Worm (Caenorhabditis elegans) whole organism, L4 larva: ENCODE results near the gene gei-14.

Source experiments
- F10B5.3 ChIP-seq: sonication (generic microtip); optimal IDR thresholded peaks from 2 replicates; lab custom pipeline; 2016; ENCODE audit warnings: mild to moderate bottlenecking, missing genetic modification characterization, missing compliant biosample characterization
- Y105C5A.15 ChIP-seq: fragments of 200-800 bp; sonication (Bioruptor generic); IDR thresholded peaks from 2 replicates; pipeline ENCODE4 v1.3.6; 2022; ENCODE audit warnings: missing genetic modification characterization, missing compliant biosample characterization
- aha-1 ChIP-seq: fragments of 150-350 bp; peaks from one replicate; lab custom pipeline; 2014; ENCODE audit warnings: missing biosample characterization, missing genetic modification characterization
- ama-1 ChIP-seq: fragments of 150-350 bp; optimal IDR thresholded peaks from 2 replicates; lab custom pipeline; 2014; ENCODE audit warnings: inconsistent platforms, mixed read lengths
- ceh-20 ChIP-seq: fragments of 200-800 bp; sonication (Bioruptor generic); IDR thresholded peaks from 2 replicates; pipeline ENCODE4 v1.3.6; 2022; ENCODE audit warnings: missing genetic modification reagents, missing genetic modification characterization, missing compliant biosample characterization
- ceh-28 ChIP-seq: fragments of 150-350 bp; optimal IDR thresholded peaks from 2 replicates; lab custom pipeline; 2014; ENCODE audit warnings: missing biosample characterization, missing genetic modification reagents, missing genetic modification characterization
- ceh-62 ChIP-seq: sonication (generic microtip); optimal IDR thresholded peaks from 2 replicates; lab custom pipeline; 2017; ENCODE audit warnings: missing biosample characterization, missing genetic modification characterization
- ces-1 ChIP-seq: fragments of 150-350 bp; sonication (generic microtip); optimal IDR thresholded peaks from 4 replicates; lab custom pipeline; 2014; ENCODE audit warnings: missing biosample characterization, missing genetic modification reagents, missing genetic modification characterization
- daf-16 ChIP-seq, 3 experiments: sonication (generic microtip); optimal IDR thresholded peaks; 2 replicates each; lab custom pipeline; 2016 to 2017; ENCODE audit warnings: missing genetic modification characterization in 3 of 3, missing genetic modification reagents in 3 of 3, mild to moderate bottlenecking in 2 of 3, missing compliant biosample characterization in 2 of 3, missing biosample characterization in 1 of 3, moderate library complexity in 1 of 3
- dmd-6 ChIP-seq: fragments of 200-800 bp; sonication (Bioruptor generic); IDR thresholded peaks from 2 replicates; pipeline ENCODE4 v1.3.6; 2022; ENCODE audit warnings: missing genetic modification reagents, missing genetic modification characterization, missing compliant biosample characterization
- dmd-8 ChIP-seq: fragments of 200-800 bp; sonication (Bioruptor generic); IDR thresholded peaks from 2 replicates; pipeline ENCODE4 v1.3.6; 2022; ENCODE audit warnings: missing genetic modification characterization, missing compliant biosample characterization
- dmd-9 ChIP-seq: fragments of 200-800 bp; sonication (Bioruptor generic); IDR thresholded peaks from 2 replicates; pipeline ENCODE4 v1.3.6; 2022; ENCODE audit warnings: missing genetic modification reagents, missing genetic modification characterization, missing compliant biosample characterization
- dpl-1 ChIP-seq: fragments of 150-350 bp; optimal IDR thresholded peaks from 2 replicates; lab custom pipeline; 2014; ENCODE audit warnings: missing biosample characterization, missing genetic modification reagents, missing genetic modification characterization
- dve-1 ChIP-seq: sonication (generic microtip); optimal IDR thresholded peaks from 2 replicates; lab custom pipeline; 2017; ENCODE audit warnings: antibody characterized with exemption, mild to moderate bottlenecking, missing genetic modification characterization, missing compliant biosample characterization; ENCODE audit not compliant: insufficient read depth
- egl-43 ChIP-seq: fragments of 200-800 bp; sonication (Bioruptor generic); IDR thresholded peaks from 2 replicates; pipeline ENCODE4 v1.3.6; 2022; ENCODE audit warnings: missing genetic modification reagents, missing genetic modification characterization, missing compliant biosample characterization
- hif-1 ChIP-seq, 2 experiments: sonication (generic microtip); optimal IDR thresholded peaks; 2 replicates each; lab custom pipeline; 2016 to 2017; ENCODE audit warnings: missing compliant biosample characterization in 2 of 2, missing genetic modification characterization in 2 of 2, missing genetic modification reagents in 2 of 2, missing genotype in 2 of 2, mild to moderate bottlenecking in 1 of 2
- hlh-11 ChIP-seq: fragments of 200-800 bp; sonication (Bioruptor generic); optimal IDR thresholded peaks from 2 replicates; lab custom pipeline; 2018; ENCODE audit warnings: mild to moderate bottlenecking, missing genetic modification characterization, missing compliant biosample characterization
- hlh-30 ChIP-seq: sonication (generic microtip); optimal IDR thresholded peaks from 2 replicates; lab custom pipeline; 2017; ENCODE audit warnings: antibody characterized with exemption, mild to moderate bottlenecking, missing genetic modification characterization, missing compliant biosample characterization; ENCODE audit not compliant: insufficient read depth
- hmg-1.1 ChIP-seq: fragments of 200-800 bp; sonication (Bioruptor generic); IDR thresholded peaks from 2 replicates; pipeline ENCODE4 v1.3.6; 2022; ENCODE audit warnings: missing genetic modification reagents, missing genetic modification characterization, missing compliant biosample characterization
- lin-1 ChIP-seq: fragments of 200-800 bp; sonication (Bioruptor generic); IDR thresholded peaks from 2 replicates; pipeline ENCODE4 v1.3.6; 2022; ENCODE audit warnings: missing genetic modification reagents, missing genetic modification characterization, missing compliant biosample characterization
- lin-13 ChIP-seq: fragments of 150-350 bp; optimal IDR thresholded peaks from 2 replicates; lab custom pipeline; 2014; ENCODE audit warnings: missing biosample characterization, missing genetic modification reagents, missing genetic modification characterization
- lin-29 ChIP-seq: fragments of 200-800 bp; sonication (Bioruptor generic); IDR thresholded peaks from 2 replicates; pipeline ENCODE4 v1.3.6; 2022; ENCODE audit warnings: missing genetic modification reagents, missing genetic modification characterization, missing compliant biosample characterization
- lir-3 ChIP-seq: sonication (generic microtip); optimal IDR thresholded peaks from 2 replicates; lab custom pipeline; 2016; ENCODE audit warnings: mild to moderate bottlenecking, missing genetic modification characterization, missing compliant biosample characterization
- lsy-2 ChIP-seq, 2 experiments: fragments of 150-350 bp in 1 of 2; sonication (generic microtip) in 1 of 2; optimal IDR thresholded peaks; 2 replicates each; lab custom pipeline; 2014 to 2017; ENCODE audit warnings: missing biosample characterization in 2 of 2, missing genetic modification characterization in 2 of 2
- mdl-1 ChIP-seq, 2 experiments: fragments of 150-350 bp in 1 of 2; sonication (generic microtip) in 1 of 2; optimal IDR thresholded peaks; 2 replicates each; lab custom pipeline; 2014 to 2017; ENCODE audit warnings: missing biosample characterization in 2 of 2, missing genetic modification characterization in 2 of 2
- mep-1 ChIP-seq: fragments of 150-350 bp; sonication (generic microtip); optimal IDR thresholded peaks from 3 replicates; lab custom pipeline; 2014; ENCODE audit warnings: missing biosample characterization, missing genetic modification characterization
- mes-2 ChIP-seq: sonication (generic microtip); optimal IDR thresholded peaks from 2 replicates; lab custom pipeline; 2016; ENCODE audit warnings: missing genotype, mild to moderate bottlenecking, missing genetic modification characterization, missing compliant biosample characterization; ENCODE audit not compliant: poor library complexity, severe bottlenecking
- mxl-2 ChIP-seq: fragments of 200-800 bp; sonication (Bioruptor generic); conservative IDR thresholded peaks from 2 replicates; pipeline ENCODE4 v1.3.6; 2022; ENCODE audit warnings: missing genetic modification reagents, missing genetic modification characterization, missing compliant biosample characterization
- mxl-3 ChIP-seq: fragments of 200-800 bp; sonication (Bioruptor generic); optimal IDR thresholded peaks from 2 replicates; lab custom pipeline; 2018; ENCODE audit warnings: mild to moderate bottlenecking, missing genetic modification characterization, missing compliant biosample characterization
- nhr-11 ChIP-seq: fragments of 150-350 bp; optimal IDR thresholded peaks from 2 replicates; lab custom pipeline; 2014; ENCODE audit warnings: missing biosample characterization, missing genetic modification characterization
- nhr-237 ChIP-seq: sonication (generic microtip); optimal IDR thresholded peaks from 2 replicates; lab custom pipeline; 2017; ENCODE audit warnings: missing biosample characterization, missing genetic modification characterization
- nhr-28 ChIP-seq: fragments of 150-350 bp; optimal IDR thresholded peaks from 2 replicates; lab custom pipeline; 2014; ENCODE audit warnings: missing biosample characterization, missing genetic modification characterization
- nhr-41 ChIP-seq: fragments of 200-800 bp; sonication (Bioruptor generic); IDR thresholded peaks from 2 replicates; pipeline ENCODE4 v1.3.6; 2022; ENCODE audit warnings: missing genetic modification reagents, missing genetic modification characterization, missing compliant biosample characterization
- pha-4 ChIP-seq, 2 experiments: fragments of 150-350 bp in 1 of 2; fragments of 200-800 bp in 1 of 2; sonication (Bioruptor generic) in 1 of 2; IDR thresholded peaks in 1 of 2; optimal IDR thresholded peaks in 1 of 2; 2 replicates each; pipeline versions ENCODE4 v1.3.6 to Lab custom; 2014 to 2022; ENCODE audit warnings: missing genetic modification characterization in 2 of 2, missing genetic modification reagents in 2 of 2, missing biosample characterization in 1 of 2, missing compliant biosample characterization in 1 of 2
- php-3 ChIP-seq: fragments of 200-800 bp; sonication (Bioruptor generic); IDR thresholded peaks from 2 replicates; pipeline ENCODE4 v1.3.6; 2022; ENCODE audit warnings: missing genetic modification reagents, missing genetic modification characterization, missing compliant biosample characterization
- pqm-1 ChIP-seq: sonication (generic microtip); optimal IDR thresholded peaks from 2 replicates; lab custom pipeline; 2017; ENCODE audit warnings: missing biosample characterization, missing genetic modification characterization
- rbr-2 ChIP-seq: sonication (generic microtip); optimal IDR thresholded peaks from 2 replicates; lab custom pipeline; 2016; ENCODE audit warnings: missing genotype, missing genetic modification characterization, missing compliant biosample characterization
- saeg-2 ChIP-seq: fragments of 200-800 bp; sonication (Bioruptor generic); IDR thresholded peaks from 2 replicates; pipeline ENCODE4 v1.3.6; 2022; ENCODE audit warnings: missing genetic modification reagents, missing genetic modification characterization, missing compliant biosample characterization
- set-16 ChIP-seq: fragments of 200-800 bp; sonication (Bioruptor generic); IDR thresholded peaks from 2 replicates; pipeline ENCODE4 v1.3.6; 2022; ENCODE audit warnings: missing genetic modification reagents, missing genetic modification characterization, missing compliant biosample characterization
- unc-62 ChIP-seq, 3 experiments: fragments of 150-350 bp in 1 of 3; sonication (generic microtip); optimal IDR thresholded peaks in 2 of 3; peaks in 1 of 3; 1 replicate in 1 of 3; 2 replicates in 2 of 3; lab custom pipeline; 2014 to 2017; ENCODE audit warnings: missing biosample characterization in 3 of 3, missing genetic modification characterization in 3 of 3, missing genetic modification reagents in 3 of 3, missing genotype in 1 of 3
- zag-1 ChIP-seq: fragments of 150-350 bp; optimal IDR thresholded peaks from 2 replicates; lab custom pipeline; 2014; ENCODE audit warnings: missing biosample characterization, missing genetic modification characterization
- ztf-7 ChIP-seq: fragments of 150-350 bp; optimal IDR thresholded peaks from 2 replicates; lab custom pipeline; 2014; ENCODE audit warnings: missing biosample characterization, missing genetic modification characterization

gei-14 gene

ce11 chrII:8232489-8232888 is 43.5 kb downstream of the gei-14 start, which contains the start of gene M110.7:
M110.7 (plus strand) TSS chrII:8232789.
- TF ChIP-seq egl-43 (GFP tag; lab: Robert Waterston, UW): no peak
- no peak for TF ChIP-seq ztf-7 (tag; lab: Kevin White, UChicago)
- no peak for TF ChIP-seq mes-2
- no peak for TF ChIP-seq daf-16 (GFP tag; optimal IDR thresholded peaks at IDR 0.05; lab: Kevin White, UChicago)
- no peak for TF ChIP-seq daf-16 (tag; optimal IDR thresholded peaks at IDR 0.05; lab: Kevin White, UChicago)
- TF ChIP-seq lin-13 (GFP tag; lab: Kevin White, UChicago): no peak

ce11 chrII:8230976-8231375 is 45.1 kb downstream of the gei-14 start, which contains the start of gene M110.9:
M110.9 (plus strand) TSS chrII:8231276.
- TF ChIP-seq ces-1 (GFP tag; lab: Kevin White, UChicago) (no peak), F10B5.3 (tag; lab: Kevin White, UChicago) (no peak), dve-1 (tag; lab: Kevin White, UChicago) (no peak), ama-1 (lab: Kevin White, UChicago) (no peak), mdl-1 (tag; optimal IDR thresholded peaks at IDR 0.05; lab: Kevin White, UChicago) (no peak), saeg-2 (GFP tag; lab: Robert Waterston, UW) (no peak), dmd-9 (GFP tag; lab: Robert Waterston, UW) (no peak), php-3 (GFP tag; lab: Robert Waterston, UW) (no peak), mxl-2 (GFP tag; lab: Robert Waterston, UW) (no peak), rbr-2 (tag; lab: Kevin White, UChicago) (no peak), hif-1 (tag; optimal IDR thresholded peaks at IDR 0.05; lab: Kevin White, UChicago) (no peak), ceh-62 (tag; lab: Kevin White, UChicago) (no peak), hlh-30 (no peak)

ce11 chrII:8226475-8226874 is 49.6 kb downstream of the gei-14 start:
- TF ChIP-seq mep-1 (tag; lab: Kevin White, UChicago): peak; percentile 23
- peak in 1 of 2 experiments; percentile 23 for TF ChIP-seq lsy-2 (tag; optimal IDR thresholded peaks at IDR 0.05; lab: Kevin White, UChicago)
- TF ChIP-seq nhr-41 (GFP tag; lab: Robert Waterston, UW): no peak
- no peak for TF ChIP-seq dpl-1
- TF ChIP-seq pqm-1 (tag; lab: Kevin White, UChicago): peak; percentile 48
- TF ChIP-seq dmd-6 (GFP tag; lab: Robert Waterston, UW): peak; percentile 64
- no peak for TF ChIP-seq daf-16 (GFP tag; optimal IDR thresholded peaks at IDR 0.05; lab: Kevin White, UChicago)
- peak; percentile 76 for TF ChIP-seq daf-16 (tag; optimal IDR thresholded peaks at IDR 0.05; lab: Kevin White, UChicago)
- TF ChIP-seq hlh-30: peak; percentile 50
- TF ChIP-seq dve-1 (tag; lab: Kevin White, UChicago): peak; percentile 81
- peak; percentile 52 for TF ChIP-seq nhr-28 (tag; lab: Kevin White, UChicago)
- TF ChIP-seq lin-1 (GFP tag; lab: Robert Waterston, UW): 0 out of 2 replicates have a peak, but pooled peaks have one; percentile 13
- peak; percentile 51 for TF ChIP-seq hlh-11
- TF ChIP-seq pha-4 (GFP tag; IDR thresholded peaks at IDR 0.05; lab: Robert Waterston, UW): peak; percentile 29; the same call in 1 of the 2 replicates
- TF ChIP-seq pha-4 (tag; optimal IDR thresholded peaks at IDR 0.05; lab: Kevin White, UChicago): peak; percentile 37
- TF ChIP-seq aha-1 (tag; lab: Kevin White, UChicago): no peak
- TF ChIP-seq, all 104 proteins: peak for 11

- TF ChIP-seq lin-1 (GFP tag; lab: Robert Waterston, UW) (no peak), set-16 (GFP tag; lab: Robert Waterston, UW) (no peak), ceh-20 (GFP tag; lab: Robert Waterston, UW) (no peak), dpl-1 (no peak), unc-62 (GFP tag; optimal IDR thresholded peaks at IDR 0.05 in 1 of 2; lab: Kevin White, UChicago) (peak in 1 of 2 experiments; percentile 23), unc-62 (tag; optimal IDR thresholded peaks at IDR 0.05; lab: Kevin White, UChicago) (no peak), ama-1 (lab: Kevin White, UChicago) (no peak), lir-3 (tag; lab: Kevin White, UChicago) (no peak), ceh-62 (tag; lab: Kevin White, UChicago) (no peak), nhr-237 (no peak), hmg-1.1 (GFP tag; lab: Robert Waterston, UW) (no peak), Y105C5A.15 (no peak), zag-1 (no peak), hlh-30 (peak; percentile 60), mxl-3 (GFP tag; lab: Kevin White, UChicago) (no peak), lin-29 (GFP tag; lab: Robert Waterston, UW) (no peak), mep-1 (tag; lab: Kevin White, UChicago) (peak; percentile 14), dmd-8 (GFP tag; lab: Robert Waterston, UW) (no peak), egl-43 (GFP tag; lab: Robert Waterston, UW) (no peak), aha-1 (tag; lab: Kevin White, UChicago) (peak; percentile 56), nhr-11 (tag; lab: Kevin White, UChicago) (no peak), ceh-28 (no peak), rbr-2 (tag; lab: Kevin White, UChicago) (no peak), pha-4 (GFP tag; IDR thresholded peaks at IDR 0.05; lab: Robert Waterston, UW) (no peak), pha-4 (tag; optimal IDR thresholded peaks at IDR 0.05; lab: Kevin White, UChicago) (no peak)
Measured at ce11 chrII:8225914-8226313, 50.1 kb downstream of the gei-14 start.
